Fruit fly (Drosophila melanogaster) S2 (cell line): ENCODE data around the gene CG14969.

Experiments
- CG8478 ChIP-seq: fragments of >200 bp; optimal IDR thresholded peaks from 2 replicates; lab custom pipeline; 2018
- CTCF ChIP-seq, 2 experiments: fragments of >200 bp; optimal IDR thresholded peaks; 2 replicates each; lab custom pipeline; 2018

DNA sequence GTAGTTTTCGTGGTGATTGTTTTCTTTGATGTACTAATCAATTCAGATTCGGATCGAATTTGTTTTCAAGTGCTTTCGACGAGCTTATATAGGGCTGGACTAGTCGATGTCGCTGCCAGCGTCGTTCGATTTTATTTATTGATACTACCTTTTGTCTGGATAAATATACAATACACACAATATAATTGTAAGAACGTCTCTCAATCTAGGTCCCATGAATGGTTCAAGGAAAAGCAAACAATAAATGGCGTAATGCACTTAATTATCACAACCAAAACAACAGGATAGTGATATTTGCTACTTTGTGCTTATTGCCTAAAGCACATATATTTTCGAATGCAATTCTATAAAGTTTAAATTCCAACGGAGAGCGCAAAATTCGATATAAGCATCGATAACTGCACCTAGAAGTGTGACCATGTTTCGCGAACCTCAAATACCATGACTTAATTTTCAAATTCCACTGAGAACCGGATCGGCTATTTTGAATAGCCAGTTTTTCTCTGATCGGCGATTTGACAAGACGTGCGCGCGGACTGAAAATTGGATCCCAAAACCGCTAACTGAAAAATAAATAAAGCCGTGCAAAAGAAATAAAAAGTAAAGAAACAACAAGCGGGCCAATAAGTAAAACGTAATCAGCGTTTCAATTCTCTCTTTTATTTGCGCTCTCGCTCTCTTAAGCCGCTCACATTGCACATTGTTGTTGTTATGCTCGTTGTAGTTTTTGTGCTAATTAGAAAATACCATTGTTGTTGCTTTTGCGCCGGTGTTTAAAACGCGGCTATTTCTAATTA, 1.8 kb upstream of the CG14969 start, which contains the start of the genes Drsl6 and kst:
- TF ChIP-seq CTCF (optimal IDR thresholded peaks at IDR 0.05; lab: Kevin White, UChicago) (no peak), CG8478 (lab: Kevin White, UChicago) (no peak)
